Fruit fly (Drosophila melanogaster) whole organism, embryonic: ENCODE data around the gene frj.

ENCODE experiments used
- Atf-2 ChIP-seq: fragments of 200-800 bp; sonication (Bioruptor generic); optimal IDR thresholded peaks from 2 replicates; lab custom pipeline; 2016; ENCODE audit warnings: missing biosample characterization, missing genetic modification characterization
- CG10274 ChIP-seq: fragments of 200-800 bp; sonication (Bioruptor generic); optimal IDR thresholded peaks from 3 replicates; lab custom pipeline; 2017; ENCODE audit warnings: missing biosample characterization, mild to moderate bottlenecking, missing genetic modification characterization
- CG10959 ChIP-seq: fragments of 200-800 bp; sonication (Bioruptor generic); IDR thresholded peaks from 2 replicates; pipeline ENCODE4 v1.3.6; 2022; ENCODE audit warnings: missing biosample characterization, missing genetic modification characterization
- CG10979 ChIP-seq: fragments of 200-800 bp; sonication (Bioruptor generic); optimal IDR thresholded peaks from 2 replicates; lab custom pipeline; 2018; ENCODE audit warnings: missing biosample characterization, mild to moderate bottlenecking, missing genetic modification characterization, moderate library complexity
- CG11398 ChIP-seq: fragments of 200-800 bp; sonication (Bioruptor generic); optimal IDR thresholded peaks from 2 replicates; lab custom pipeline; 2016; ENCODE audit warnings: missing biosample characterization, missing genetic modification characterization
- CG11456 ChIP-seq: fragments of 200-800 bp; sonication (Bioruptor generic); IDR thresholded peaks from 3 replicates; pipeline ENCODE4 v1.3.6; 2022; ENCODE audit warnings: missing biosample characterization, missing genetic modification characterization
- CG15011 ChIP-seq: fragments of 200-800 bp; sonication (Bioruptor generic); optimal IDR thresholded peaks from 3 replicates; lab custom pipeline; 2018; ENCODE audit warnings: missing biosample characterization, mild to moderate bottlenecking, missing genetic modification characterization
- CG1529 ChIP-seq: fragments of 200-800 bp; sonication (Bioruptor generic); optimal IDR thresholded peaks from 3 replicates; lab custom pipeline; 2018; ENCODE audit warnings: missing biosample characterization, missing genetic modification characterization
- CG17361 ChIP-seq: fragments of 200-800 bp; sonication (Bioruptor generic); IDR thresholded peaks from 3 replicates; pipeline ENCODE4 v1.3.6; 2022; ENCODE audit warnings: missing biosample characterization, missing genetic modification characterization
- CG17829 ChIP-seq: fragments of 200-800 bp; optimal IDR thresholded peaks from 2 replicates; lab custom pipeline; 2019; ENCODE audit warnings: missing biosample characterization, mild to moderate bottlenecking, missing genetic modification characterization, moderate library complexity
- CG18619 ChIP-seq: fragments of 200-800 bp; sonication (Bioruptor generic); optimal IDR thresholded peaks from 3 replicates; lab custom pipeline; 2017; ENCODE audit warnings: missing biosample characterization, mild to moderate bottlenecking, missing genetic modification characterization
- CG2120 ChIP-seq: fragments of 200-800 bp; sonication (Bioruptor generic); optimal IDR thresholded peaks from 3 replicates; lab custom pipeline; 2016; ENCODE audit warnings: missing biosample characterization, missing genetic modification characterization
- CG32532 ChIP-seq: fragments of 200-800 bp; sonication (Bioruptor generic); IDR thresholded peaks from 2 replicates; pipeline ENCODE4 v1.3.6; 2022; ENCODE audit warnings: missing biosample characterization, missing genetic modification characterization
- CG34422 ChIP-seq: fragments of 200-800 bp; sonication (Bioruptor generic); IDR thresholded peaks from 3 replicates; pipeline ENCODE4 v1.3.6; 2022; ENCODE audit warnings: missing biosample characterization, missing genetic modification characterization
- CG3726 ChIP-seq: fragments of 200-800 bp; sonication (Bioruptor generic); IDR thresholded peaks from 3 replicates; pipeline ENCODE4, ENCODE4 v1.3.6; 2022; ENCODE audit warnings: missing biosample characterization, missing genetic modification characterization
- CG6854 ChIP-seq: fragments of 200-800 bp; sonication (Bioruptor generic); optimal IDR thresholded peaks from 3 replicates; lab custom pipeline; 2017; ENCODE audit warnings: missing biosample characterization, mild to moderate bottlenecking, missing genetic modification characterization
- CG9437 ChIP-seq: fragments of 200-800 bp; sonication (Bioruptor generic); optimal IDR thresholded peaks from 2 replicates; lab custom pipeline; 2018; ENCODE audit warnings: missing biosample characterization, mild to moderate bottlenecking, missing genetic modification characterization
- CG9609 ChIP-seq: fragments of 200-800 bp; sonication (Bioruptor generic); optimal IDR thresholded peaks from 3 replicates; lab custom pipeline; 2016; ENCODE audit warnings: missing biosample characterization, missing genetic modification characterization
- CG9932 ChIP-seq: fragments of 200-800 bp; sonication (Bioruptor generic); IDR thresholded peaks from 2 replicates; pipeline ENCODE4 v1.3.6; 2022; ENCODE audit warnings: missing biosample characterization, missing genetic modification characterization
- Deaf1 ChIP-seq: fragments of 200-800 bp; optimal IDR thresholded peaks from 3 replicates; lab custom pipeline; 2019; ENCODE audit warnings: missing biosample characterization, mild to moderate bottlenecking, missing genetic modification characterization, moderate library complexity
- Dip3 ChIP-seq: fragments of 200-800 bp; sonication (Bioruptor generic); optimal IDR thresholded peaks from 3 replicates; lab custom pipeline; 2016; ENCODE audit warnings: missing biosample characterization, missing genetic modification characterization
- Drgx ChIP-seq: fragments of 200-800 bp; sonication (Bioruptor generic); IDR thresholded peaks from 2 replicates; pipeline ENCODE4 v1.3.6; 2022; ENCODE audit warnings: missing biosample characterization, missing genetic modification characterization
- Elba2 ChIP-seq: fragments of 200-800 bp; sonication (Bioruptor generic); optimal IDR thresholded peaks from 3 replicates; lab custom pipeline; 2016; ENCODE audit warnings: missing biosample characterization, missing genetic modification characterization
- GATAe ChIP-seq: fragments of 200-800 bp; sonication (Bioruptor generic); conservative IDR thresholded peaks from 2 replicates; pipeline ENCODE4 v1.3.6; 2022; ENCODE audit warnings: missing biosample characterization, missing genetic modification characterization
- H15 ChIP-seq: fragments of 200-800 bp; sonication (Bioruptor generic); IDR thresholded peaks from 3 replicates; pipeline ENCODE4 v1.3.6; 2022; ENCODE audit warnings: missing biosample characterization, missing genetic modification characterization
- H2.0 ChIP-seq: fragments of 200-800 bp; sonication (Bioruptor generic); IDR thresholded peaks from 2 replicates; pipeline ENCODE4 v1.3.6; 2022; ENCODE audit warnings: missing biosample characterization, missing genetic modification characterization
- Hsf ChIP-seq: fragments of 200-800 bp; sonication (Bioruptor generic); optimal IDR thresholded peaks from 3 replicates; lab custom pipeline; 2016; ENCODE audit warnings: missing biosample characterization, missing genetic modification characterization
- Lpt ChIP-seq: fragments of >200 bp; optimal IDR thresholded peaks from 2 replicates; lab custom pipeline; 2018; ENCODE audit warnings: missing biosample characterization, missing genetic modification characterization
- Opbp ChIP-seq: fragments of 200-800 bp; sonication (Bioruptor generic); IDR thresholded peaks from 3 replicates; pipeline ENCODE4 v1.3.6; 2022; ENCODE audit warnings: missing biosample characterization, missing genetic modification characterization; ENCODE audit not compliant: partially characterized antibody
- Poxn ChIP-seq: fragments of 200-800 bp; sonication (Bioruptor generic); IDR thresholded peaks from 2 replicates; pipeline ENCODE4 v1.3.6; 2022; ENCODE audit warnings: missing biosample characterization, missing genetic modification characterization
- Sin3A ChIP-seq: fragments of >200 bp; optimal IDR thresholded peaks from 2 replicates; lab custom pipeline; 2018
- Ssrp ChIP-seq: fragments of 200-800 bp; sonication (Bioruptor generic); optimal IDR thresholded peaks from 2 replicates; lab custom pipeline; 2018; ENCODE audit warnings: missing biosample characterization, mild to moderate bottlenecking, missing genetic modification characterization, moderate library complexity
- ac ChIP-seq: fragments of 200-800 bp; sonication (Bioruptor generic); optimal IDR thresholded peaks from 3 replicates; lab custom pipeline; 2017; ENCODE audit warnings: missing biosample characterization, mild to moderate bottlenecking, missing genetic modification characterization
- ase ChIP-seq: fragments of 200-800 bp; sonication (Bioruptor generic); IDR thresholded peaks from 3 replicates; pipeline ENCODE4 v1.3.6; 2022; ENCODE audit warnings: missing biosample characterization, missing genetic modification characterization
- chif ChIP-seq, 2 experiments: fragments of 200-800 bp; sonication (Bioruptor generic); optimal IDR thresholded peaks; 3 replicates each; lab custom pipeline; 2016; ENCODE audit warnings: missing biosample characterization in 2 of 2, missing genetic modification characterization in 2 of 2
- crp ChIP-seq, 2 experiments: fragments of 200-800 bp; sonication (Bioruptor generic); optimal IDR thresholded peaks; 2 replicates in 1 of 2; 3 replicates in 1 of 2; lab custom pipeline; 2017; ENCODE audit warnings: missing biosample characterization in 2 of 2, missing genetic modification characterization in 2 of 2, mild to moderate bottlenecking in 1 of 2, moderate library complexity in 1 of 2
- cwo ChIP-seq: fragments of 200-800 bp; sonication (Bioruptor generic); optimal IDR thresholded peaks from 3 replicates; lab custom pipeline; 2017; ENCODE audit warnings: missing biosample characterization, missing genetic modification characterization, mild to moderate bottlenecking, moderate library complexity, missing genetic modification reagents
- dmrt99B ChIP-seq: fragments of 200-800 bp; sonication (Bioruptor generic); optimal IDR thresholded peaks from 2 replicates; lab custom pipeline; 2018; ENCODE audit warnings: missing biosample characterization, mild to moderate bottlenecking, missing genetic modification characterization, moderate library complexity
- dysf ChIP-seq: fragments of 200-800 bp; sonication (Bioruptor generic); IDR thresholded peaks from 3 replicates; pipeline ENCODE4 v1.3.6; 2022; ENCODE audit warnings: missing biosample characterization, missing genetic modification characterization
- ems ChIP-seq: fragments of 200-800 bp; sonication (Bioruptor generic); optimal IDR thresholded peaks from 3 replicates; lab custom pipeline; 2016; ENCODE audit warnings: missing biosample characterization, missing genetic modification characterization
- en ChIP-seq: fragments of 200-800 bp; sonication (Bioruptor generic); optimal IDR thresholded peaks from 2 replicates; lab custom pipeline; 2016; ENCODE audit warnings: missing biosample characterization, missing genetic modification characterization
- fu2 ChIP-seq: fragments of 200-800 bp; sonication (Bioruptor generic); optimal IDR thresholded peaks from 2 replicates; lab custom pipeline; 2016; ENCODE audit warnings: missing biosample characterization, missing genetic modification characterization
- hb ChIP-seq: fragments of 200-800 bp; sonication (Bioruptor generic); IDR thresholded peaks from 3 replicates; pipeline ENCODE4 v1.3.6; 2022; ENCODE audit warnings: missing biosample characterization, missing genetic modification characterization; ENCODE audit not compliant: partially characterized antibody
- hth ChIP-seq: fragments of >200 bp; optimal IDR thresholded peaks from 2 replicates; lab custom pipeline; 2017; ENCODE audit warnings: inconsistent platforms
- ken ChIP-seq: fragments of 200-800 bp; sonication (Bioruptor generic); IDR thresholded peaks from 3 replicates; pipeline ENCODE4 v1.3.6; 2022; ENCODE audit warnings: missing biosample characterization, missing genetic modification characterization
- pb ChIP-seq: fragments of 200-800 bp; sonication (Bioruptor generic); optimal IDR thresholded peaks from 3 replicates; lab custom pipeline; 2016; ENCODE audit warnings: missing biosample characterization, missing genetic modification characterization
- pum ChIP-seq: fragments of 200-800 bp; sonication (Bioruptor generic); optimal IDR thresholded peaks from 2 replicates; lab custom pipeline; 2016; ENCODE audit warnings: missing biosample characterization, missing genetic modification characterization
- sens ChIP-seq: fragments of 200-800 bp; sonication (Bioruptor generic); peaks from one replicate; lab custom pipeline; 2016; ENCODE audit warnings: missing biosample characterization, missing genetic modification characterization
- tll ChIP-seq, 2 experiments: fragments of 200-800 bp in 1 of 2; fragments of >200 bp in 1 of 2; sonication (Bioruptor generic) in 1 of 2; optimal IDR thresholded peaks; 2 replicates each; lab custom pipeline; 2017 to 2019; ENCODE audit warnings: missing biosample characterization in 2 of 2, missing genetic modification characterization in 2 of 2, mild to moderate bottlenecking in 1 of 2, moderate library complexity in 1 of 2
- wdn ChIP-seq: fragments of 200-800 bp; sonication (Bioruptor generic); IDR thresholded peaks from 2 replicates; pipeline ENCODE4 v1.3.6; 2022; ENCODE audit warnings: missing biosample characterization, missing genetic modification characterization
- yki ChIP-seq: fragments of >200 bp; optimal IDR thresholded peaks from 3 replicates; lab custom pipeline; 2018

The frj gene

dm6 chr2L:6455955-6456599 lies at the start of gene frj:
Gene frj (plus strand): TSS chr2L:6456052.
- TF ChIP-seq hb (GFP tag; lab: Robert Waterston, UW) (peak; percentile 57; the same call in 2 of the 3 replicates), Sin3A (peak; percentile 91), yki (lab: Kevin White, UChicago) (no peak), crp (GFP tag; optimal IDR thresholded peaks at IDR 0.05; lab: Kevin White, UChicago) (peak in 1 of 2 experiments; percentile 33), CG34422 (GFP tag; lab: Robert Waterston, UW) (peak; percentile 62; the same call in 1 of the 3 replicates), Opbp (peak; percentile 63), ken (peak; percentile 74; the same call in 2 of the 3 replicates), dysf (GFP tag; lab: Robert Waterston, UW) (peak; percentile 62), wdn (GFP tag; lab: Robert Waterston, UW) (no peak; the same call in 1 of the 2 replicates), CG17361 (peak; percentile 74), CG9932 (GFP tag; lab: Robert Waterston, UW) (peak; percentile 77), Dip3 (peak; percentile 61), dmrt99B (tag; lab: Kevin White, UChicago) (peak; percentile 53), ac (GFP tag; lab: Kevin White, UChicago) (no peak), Atf-2 (GFP tag; lab: Kevin White, UChicago) (peak; percentile 45), CG11456 (GFP tag; lab: Robert Waterston, UW) (peak; percentile 76), Poxn (no peak), CG9437 (peak; percentile 22), Drgx (peak; percentile 36; the same call in 1 of the 2 replicates), CG6854 (GFP tag; lab: Kevin White, UChicago) (no peak), Hsf (GFP tag; lab: Kevin White, UChicago) (peak; percentile 79), ems (GFP tag; lab: Kevin White, UChicago) (peak; percentile 56), CG10959 (GFP tag; lab: Robert Waterston, UW) (peak; percentile 48), CG1529 (no peak), CG17829 (tag; lab: Kevin White, UChicago) (peak; percentile 65), CG2120 (GFP tag; lab: Kevin White, UChicago) (peak; percentile 74), GATAe (no peak), pum (GFP tag; lab: Kevin White, UChicago) (peak; percentile 68), CG3726 (GFP tag; lab: Robert Waterston, UW) (0 out of 3 replicates have a peak, but pooled peaks have one; percentile 61), cwo (GFP tag; lab: Kevin White, UChicago) (no peak), CG9609 (GFP tag; lab: Kevin White, UChicago) (peak; percentile 85), hth (no peak), CG10274 (GFP tag; lab: Kevin White, UChicago) (no peak), en (no peak), CG15011 (GFP tag; lab: Kevin White, UChicago) (peak; percentile 19), chif (GFP tag; optimal IDR thresholded peaks at IDR 0.05; lab: Kevin White, UChicago) (peak; percentile 63 to 65), CG18619 (GFP tag; lab: Kevin White, UChicago) (peak; percentile 45), H2.0 (GFP tag; lab: Robert Waterston, UW) (peak; percentile 56), Ssrp (peak; percentile 61), tll (GFP tag; optimal IDR thresholded peaks at IDR 0.05; lab: Kevin White, UChicago) (peak in 1 of 2 experiments; percentile 91), fu2 (peak; percentile 53), pb (peak; percentile 41), Deaf1 (tag; lab: Kevin White, UChicago) (peak; percentile 19), ase (GFP tag; lab: Robert Waterston, UW) (peak; percentile 69; the same call in 2 of the 3 replicates), sens (peak; percentile 91), CG10979 (tag; lab: Kevin White, UChicago) (peak; percentile 48), Lpt (GFP tag; lab: Kevin White, UChicago) (no peak), H15 (GFP tag; lab: Robert Waterston, UW) (no peak), CG11398 (GFP tag; lab: Kevin White, UChicago) (peak; percentile 24), CG32532 (GFP tag; lab: Robert Waterston, UW) (peak; percentile 77), Elba2 (GFP tag; lab: Kevin White, UChicago) (no peak)
